Fruit fly (Drosophila melanogaster): ENCODE results near the gene sordd1.

The sordd1 gene

DNA sequence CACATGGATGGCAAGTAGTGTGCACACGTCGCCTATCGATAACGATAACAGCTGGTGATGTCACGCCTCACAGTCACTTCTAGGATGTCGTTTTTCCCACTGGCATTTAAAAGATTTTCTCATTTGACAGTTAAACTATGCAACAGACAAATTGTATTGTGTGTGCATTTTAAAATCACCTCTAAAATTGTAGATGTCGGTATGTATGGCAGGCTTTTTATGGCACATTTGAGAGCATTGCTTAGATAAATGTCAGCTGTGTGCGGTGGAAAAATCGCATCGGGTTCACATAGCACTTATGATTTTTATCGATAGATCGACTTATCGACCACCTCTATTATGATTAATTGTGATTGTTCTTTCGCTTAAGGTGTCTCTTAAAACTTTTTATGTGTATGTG lies 48.3 kb upstream of the sordd1 start, which contains the start of the genes ArgRS and CG8578 (continued):
- TF ChIP-seq CG3281 (GFP tag; optimal IDR thresholded peaks at IDR 0.05) (no peak), pros (GFP tag; optimal IDR thresholded peaks at IDR 0.05) (no peak), Dek (tag; optimal IDR thresholded peaks at IDR 0.05) (no peak), Dip2 (GFP tag; IDR thresholded peaks at IDR 0.05) (no peak), grau (tag; optimal IDR thresholded peaks at IDR 0.05) (peak; percentile 53), cg (GFP tag; optimal IDR thresholded peaks at IDR 0.05) (peak; percentile 26), ems (GFP tag; optimal IDR thresholded peaks at IDR 0.05) (no peak), CG16779 (GFP tag; IDR thresholded peaks at IDR 0.05) (no peak), her (GFP tag; optimal IDR thresholded peaks at IDR 0.05) (peak; percentile 17), ATbp (GFP tag; optimal IDR thresholded peaks at IDR 0.05) (no peak), Ssrp (tag; optimal IDR thresholded peaks at IDR 0.05) (no peak), odd (GFP tag; optimal IDR thresholded peaks at IDR 0.05) (no peak), CG12659 (GFP tag; optimal IDR thresholded peaks at IDR 0.05) (peak; percentile 70), ci (GFP tag; IDR thresholded peaks at IDR 0.05) (no peak), Usf (GFP tag; optimal IDR thresholded peaks at IDR 0.05) (no peak), CG16815 (GFP tag; optimal IDR thresholded peaks at IDR 0.05) (no peak), Doc3 (GFP tag; IDR thresholded peaks at IDR 0.05; ENCODE audit: partially characterized antibody) (peak; percentile 61), cad (GFP tag; optimal IDR thresholded peaks at IDR 0.05) (no peak), CG7745 (tag; optimal IDR thresholded peaks at IDR 0.05) (no peak), tgo (GFP tag; IDR thresholded peaks at IDR 0.05) (peak; percentile 75; the same call in 2 of the 3 replicates), CG11398 (GFP tag; optimal IDR thresholded peaks at IDR 0.05) (no peak), amos (GFP tag; IDR thresholded peaks at IDR 0.05; ENCODE audit: partially characterized antibody) (peak; percentile 72; the same call in 1 of the 2 replicates), CG31388 (GFP tag; optimal IDR thresholded peaks at IDR 0.05) (no peak), gce (GFP tag; IDR thresholded peaks at IDR 0.05) (no peak), Oaz (GFP tag; IDR thresholded peaks at IDR 0.05) (peak; percentile 15; the same call in 1 of the 2 replicates), ttk (GFP tag; IDR thresholded peaks at IDR 0.05) (0 out of 2 replicates have a peak, but pooled peaks have one; percentile 61), CG12391 (tag; optimal IDR thresholded peaks at IDR 0.05) (peak; percentile 32), vfl (GFP tag; optimal IDR thresholded peaks at IDR 0.05) (peak; percentile 23), dm (GFP tag; optimal IDR thresholded peaks at IDR 0.05) (peak; percentile 83), Pdp1 (GFP tag; optimal IDR thresholded peaks at IDR 0.05) (peak; percentile 80 to 88), CG4360 (GFP tag; IDR thresholded peaks at IDR 0.05) (no peak), Ptx1 (GFP tag; IDR thresholded peaks at IDR 0.05) (peak; percentile 86), CG4404 (GFP tag; IDR thresholded peaks at IDR 0.05) (peak; percentile 67), TFAM (GFP tag; optimal IDR thresholded peaks at IDR 0.05) (no peak), stwl (tag; optimal IDR thresholded peaks at IDR 0.05) (peak; percentile 30), Mes4 (GFP tag; optimal IDR thresholded peaks at IDR 0.05) (peak; percentile 3), CG13424 (tag; optimal IDR thresholded peaks at IDR 0.05) (peak; percentile 50), ssp (GFP tag; IDR thresholded peaks at IDR 0.05) (peak; percentile 95), bcd (GFP tag; optimal IDR thresholded peaks at IDR 0.05) (no peak), CG33213 (GFP tag; optimal IDR thresholded peaks at IDR 0.05) (no peak), CG4282 (GFP tag; optimal IDR thresholded peaks at IDR 0.05) (no peak), CG8765 (GFP tag; IDR thresholded peaks at IDR 0.05) (peak; percentile 56; the same call in 1 of the 2 replicates), Rfx (GFP tag; IDR thresholded peaks at IDR 0.05) (peak; percentile 83), ab (GFP tag; optimal IDR thresholded peaks at IDR 0.05) (no peak), Meics (GFP tag; optimal IDR thresholded peaks at IDR 0.05) (no peak), fd64A (GFP tag; optimal IDR thresholded peaks at IDR 0.05) (no peak), chinmo (GFP tag; IDR thresholded peaks at IDR 0.05; ENCODE audit: partially characterized antibody) (peak; percentile 72; the same call in 2 of the 4 replicates), otp (GFP tag; IDR thresholded peaks at IDR 0.05) (no peak), CG9727 (GFP tag; optimal IDR thresholded peaks at IDR 0.05) (peak; percentile 71), CG11560 (tag; IDR thresholded peaks at IDR 0.05) (no peak), Elba2 (GFP tag; optimal IDR thresholded peaks at IDR 0.05) (no peak), crc (GFP tag; optimal IDR thresholded peaks at IDR 0.05) (peak; percentile 69)
